Worm (Caenorhabditis elegans) whole organism, L4 larva: ENCODE data around the gene Y66C5A.2.

Source experiments
- D1046.2 ChIP-seq: fragments of 200-800 bp; sonication (Bioruptor generic); IDR thresholded peaks from 2 replicates; pipeline ENCODE4 v1.3.6; 2022; ENCODE audit warnings: missing genetic modification characterization, missing compliant biosample characterization
- F10B5.3 ChIP-seq: sonication (generic microtip); optimal IDR thresholded peaks from 2 replicates; lab custom pipeline; 2016; ENCODE audit warnings: mild to moderate bottlenecking, missing genetic modification characterization, missing compliant biosample characterization
- F44E2.7 ChIP-seq: fragments of 200-800 bp; sonication (Bioruptor generic); IDR thresholded peaks from 2 replicates; pipeline ENCODE4 v2.1.2; 2022; ENCODE audit warnings: missing genetic modification characterization, missing compliant biosample characterization
- R02D3.7 ChIP-seq: fragments of 150-350 bp; sonication (generic microtip); optimal IDR thresholded peaks from 3 replicates; lab custom pipeline; 2014; ENCODE audit warnings: missing biosample characterization, missing genetic modification characterization
- T20F7.1 ChIP-seq: fragments of 200-800 bp; sonication (Bioruptor generic); optimal IDR thresholded peaks from 2 replicates; lab custom pipeline; 2018; ENCODE audit warnings: mild to moderate bottlenecking, missing genetic modification characterization, missing compliant biosample characterization
- T26A8.4 ChIP-seq: fragments of 200-800 bp; sonication (Bioruptor generic); IDR thresholded peaks from 2 replicates; pipeline ENCODE4 v1.3.6; 2022; ENCODE audit warnings: missing genetic modification characterization, missing compliant biosample characterization
- Y105C5A.15 ChIP-seq: fragments of 200-800 bp; sonication (Bioruptor generic); IDR thresholded peaks from 2 replicates; pipeline ENCODE4 v1.3.6; 2022; ENCODE audit warnings: missing genetic modification characterization, missing compliant biosample characterization
- Y5F2A.4 ChIP-seq: fragments of 200-800 bp; sonication (Bioruptor generic); optimal IDR thresholded peaks from 2 replicates; lab custom pipeline; 2018; ENCODE audit warnings: mild to moderate bottlenecking, missing genetic modification characterization, missing compliant biosample characterization
- aha-1 ChIP-seq: fragments of 150-350 bp; peaks from one replicate; lab custom pipeline; 2014; ENCODE audit warnings: missing biosample characterization, missing genetic modification characterization
- attf-4 ChIP-seq: sonication (generic microtip); optimal IDR thresholded peaks from 3 replicates; lab custom pipeline; 2017; ENCODE audit warnings: missing biosample characterization, missing genetic modification characterization
- ceh-28 ChIP-seq: fragments of 150-350 bp; optimal IDR thresholded peaks from 2 replicates; lab custom pipeline; 2014; ENCODE audit warnings: missing biosample characterization, missing genetic modification reagents, missing genetic modification characterization
- ceh-44 ChIP-seq: fragments of 200-800 bp; sonication (Bioruptor generic); IDR thresholded peaks from 2 replicates; pipeline ENCODE4 v1.3.6; 2022; ENCODE audit warnings: missing genetic modification reagents, missing genetic modification characterization, missing compliant biosample characterization
- ceh-82 ChIP-seq: sonication (generic microtip); optimal IDR thresholded peaks from 2 replicates; lab custom pipeline; 2017; ENCODE audit warnings: missing biosample characterization, missing genetic modification characterization
- ctbp-1 ChIP-seq: fragments of 200-800 bp; sonication (Bioruptor generic); IDR thresholded peaks from 2 replicates; pipeline ENCODE4 v1.3.6; 2022; ENCODE audit warnings: missing genetic modification reagents, missing genetic modification characterization, missing compliant biosample characterization
- daf-19 ChIP-seq: fragments of 200-800 bp; sonication (Bioruptor generic); conservative IDR thresholded peaks from 2 replicates; pipeline ENCODE4 v1.3.6; 2022; ENCODE audit warnings: missing genetic modification characterization, missing compliant biosample characterization
- dmd-6 ChIP-seq: fragments of 200-800 bp; sonication (Bioruptor generic); IDR thresholded peaks from 2 replicates; pipeline ENCODE4 v1.3.6; 2022; ENCODE audit warnings: missing genetic modification reagents, missing genetic modification characterization, missing compliant biosample characterization
- dmd-9 ChIP-seq: fragments of 200-800 bp; sonication (Bioruptor generic); IDR thresholded peaks from 2 replicates; pipeline ENCODE4 v1.3.6; 2022; ENCODE audit warnings: missing genetic modification reagents, missing genetic modification characterization, missing compliant biosample characterization
- duxl-1 ChIP-seq: sonication (generic microtip); optimal IDR thresholded peaks from 2 replicates; lab custom pipeline; 2016; ENCODE audit warnings: mild to moderate bottlenecking, missing genetic modification characterization, moderate library complexity, missing compliant biosample characterization; ENCODE audit not compliant: poor library complexity
- gei-8 ChIP-seq: fragments of 200-800 bp; sonication (Bioruptor generic); optimal IDR thresholded peaks from 2 replicates; lab custom pipeline; 2018; ENCODE audit warnings: mild to moderate bottlenecking, missing genetic modification characterization, missing compliant biosample characterization
- hif-1 ChIP-seq, 2 experiments: sonication (generic microtip); optimal IDR thresholded peaks; 2 replicates each; lab custom pipeline; 2016 to 2017; ENCODE audit warnings: missing compliant biosample characterization in 2 of 2, missing genetic modification characterization in 2 of 2, missing genetic modification reagents in 2 of 2, missing genotype in 2 of 2, mild to moderate bottlenecking in 1 of 2
- hlh-30 ChIP-seq: sonication (generic microtip); optimal IDR thresholded peaks from 2 replicates; lab custom pipeline; 2017; ENCODE audit warnings: antibody characterized with exemption, mild to moderate bottlenecking, missing genetic modification characterization, missing compliant biosample characterization; ENCODE audit not compliant: insufficient read depth
- lin-1 ChIP-seq: fragments of 200-800 bp; sonication (Bioruptor generic); IDR thresholded peaks from 2 replicates; pipeline ENCODE4 v1.3.6; 2022; ENCODE audit warnings: missing genetic modification reagents, missing genetic modification characterization, missing compliant biosample characterization
- lin-13 ChIP-seq: fragments of 150-350 bp; optimal IDR thresholded peaks from 2 replicates; lab custom pipeline; 2014; ENCODE audit warnings: missing biosample characterization, missing genetic modification reagents, missing genetic modification characterization
- lin-29 ChIP-seq: fragments of 200-800 bp; sonication (Bioruptor generic); IDR thresholded peaks from 2 replicates; pipeline ENCODE4 v1.3.6; 2022; ENCODE audit warnings: missing genetic modification reagents, missing genetic modification characterization, missing compliant biosample characterization
- madf-9 ChIP-seq: fragments of 200-800 bp; sonication (Bioruptor generic); conservative IDR thresholded peaks from 2 replicates; pipeline ENCODE4 v1.3.6; 2022; ENCODE audit warnings: missing genetic modification reagents, missing genetic modification characterization, missing compliant biosample characterization
- mdl-1 ChIP-seq, 2 experiments: fragments of 150-350 bp in 1 of 2; sonication (generic microtip) in 1 of 2; optimal IDR thresholded peaks; 2 replicates each; lab custom pipeline; 2014 to 2017; ENCODE audit warnings: missing biosample characterization in 2 of 2, missing genetic modification characterization in 2 of 2
- mdt-29 ChIP-seq: fragments of 200-800 bp; sonication (Bioruptor generic); IDR thresholded peaks from 2 replicates; pipeline ENCODE4 v1.3.6; 2022; ENCODE audit warnings: missing genetic modification reagents, missing genetic modification characterization, missing compliant biosample characterization
- mep-1 ChIP-seq: fragments of 150-350 bp; sonication (generic microtip); optimal IDR thresholded peaks from 3 replicates; lab custom pipeline; 2014; ENCODE audit warnings: missing biosample characterization, missing genetic modification characterization
- mes-2 ChIP-seq: sonication (generic microtip); optimal IDR thresholded peaks from 2 replicates; lab custom pipeline; 2016; ENCODE audit warnings: missing genotype, mild to moderate bottlenecking, missing genetic modification characterization, missing compliant biosample characterization; ENCODE audit not compliant: poor library complexity, severe bottlenecking
- mxl-2 ChIP-seq: fragments of 200-800 bp; sonication (Bioruptor generic); conservative IDR thresholded peaks from 2 replicates; pipeline ENCODE4 v1.3.6; 2022; ENCODE audit warnings: missing genetic modification reagents, missing genetic modification characterization, missing compliant biosample characterization
- mxl-3 ChIP-seq: fragments of 200-800 bp; sonication (Bioruptor generic); optimal IDR thresholded peaks from 2 replicates; lab custom pipeline; 2018; ENCODE audit warnings: mild to moderate bottlenecking, missing genetic modification characterization, missing compliant biosample characterization
- nhr-111 ChIP-seq: fragments of 200-800 bp; sonication (Bioruptor generic); optimal IDR thresholded peaks from 2 replicates; lab custom pipeline; 2018; ENCODE audit warnings: mild to moderate bottlenecking, missing genetic modification characterization, missing compliant biosample characterization
- nhr-237 ChIP-seq: sonication (generic microtip); optimal IDR thresholded peaks from 2 replicates; lab custom pipeline; 2017; ENCODE audit warnings: missing biosample characterization, missing genetic modification characterization
- nhr-42 ChIP-seq: fragments of 200-800 bp; sonication (Bioruptor generic); IDR thresholded peaks from 2 replicates; pipeline ENCODE4 v1.3.6; 2022; ENCODE audit warnings: missing genetic modification characterization, missing compliant biosample characterization
- pha-4 ChIP-seq, 2 experiments: fragments of 150-350 bp in 1 of 2; fragments of 200-800 bp in 1 of 2; sonication (Bioruptor generic) in 1 of 2; IDR thresholded peaks in 1 of 2; optimal IDR thresholded peaks in 1 of 2; 2 replicates each; pipeline versions ENCODE4 v1.3.6 to Lab custom; 2014 to 2022; ENCODE audit warnings: missing genetic modification characterization in 2 of 2, missing genetic modification reagents in 2 of 2, missing biosample characterization in 1 of 2, missing compliant biosample characterization in 1 of 2
- php-3 ChIP-seq: fragments of 200-800 bp; sonication (Bioruptor generic); IDR thresholded peaks from 2 replicates; pipeline ENCODE4 v1.3.6; 2022; ENCODE audit warnings: missing genetic modification reagents, missing genetic modification characterization, missing compliant biosample characterization
- saeg-2 ChIP-seq: fragments of 200-800 bp; sonication (Bioruptor generic); IDR thresholded peaks from 2 replicates; pipeline ENCODE4 v1.3.6; 2022; ENCODE audit warnings: missing genetic modification reagents, missing genetic modification characterization, missing compliant biosample characterization
- snpc-4 ChIP-seq: fragments of 150-350 bp; optimal IDR thresholded peaks from 2 replicates; lab custom pipeline; 2014; ENCODE audit warnings: missing biosample characterization, missing genetic modification characterization
- spr-1 ChIP-seq: sonication (generic microtip); optimal IDR thresholded peaks from 2 replicates; lab custom pipeline; 2016; ENCODE audit warnings: mild to moderate bottlenecking, missing genetic modification characterization, missing compliant biosample characterization
- spr-3 ChIP-seq: fragments of 200-800 bp; sonication (Bioruptor generic); optimal IDR thresholded peaks from 2 replicates; lab custom pipeline; 2018; ENCODE audit warnings: mild to moderate bottlenecking, missing genetic modification characterization, missing compliant biosample characterization
- unc-62 ChIP-seq, 3 experiments: fragments of 150-350 bp in 1 of 3; sonication (generic microtip); optimal IDR thresholded peaks in 2 of 3; peaks in 1 of 3; 1 replicate in 1 of 3; 2 replicates in 2 of 3; lab custom pipeline; 2014 to 2017; ENCODE audit warnings: missing biosample characterization in 3 of 3, missing genetic modification characterization in 3 of 3, missing genetic modification reagents in 3 of 3, missing genotype in 1 of 3
- zfp-2 ChIP-seq: sonication (generic microtip); optimal IDR thresholded peaks from 2 replicates; lab custom pipeline; 2016; ENCODE audit warnings: mild to moderate bottlenecking, missing genetic modification characterization, missing compliant biosample characterization
- zfp-3 ChIP-seq: fragments of 200-800 bp; sonication (Bioruptor generic); conservative IDR thresholded peaks from 2 replicates; pipeline ENCODE4 v1.3.6; 2022; ENCODE audit warnings: missing genetic modification reagents, missing genetic modification characterization, missing compliant biosample characterization
- ztf-11 ChIP-seq: fragments of 150-350 bp; optimal IDR thresholded peaks from 2 replicates; lab custom pipeline; 2014; ENCODE audit warnings: missing biosample characterization, missing genetic modification characterization
- ztf-7 ChIP-seq: fragments of 150-350 bp; optimal IDR thresholded peaks from 2 replicates; lab custom pipeline; 2014; ENCODE audit warnings: missing biosample characterization, missing genetic modification characterization

Y66C5A.2 gene

ce11 chrX:14473740-14474139 is 13.2 kb downstream of the Y66C5A.2 start, which contains the start of gene M163.5:
M163.5 (plus strand) TSS chrX:14474040.
- TF ChIP-seq ceh-28 (tag; lab: Kevin White, UChicago) (no peak), madf-9 (GFP tag; lab: Robert Waterston, UW) (no peak), T26A8.4 (GFP tag; lab: Robert Waterston, UW) (no peak), nhr-237 (tag; lab: Kevin White, UChicago) (no peak), saeg-2 (GFP tag; lab: Robert Waterston, UW) (no peak), R02D3.7 (tag; lab: Kevin White, UChicago) (no peak), T20F7.1 (GFP tag; lab: Kevin White, UChicago) (no peak), D1046.2 (GFP tag; lab: Robert Waterston, UW) (no peak), attf-4 (no peak), zfp-3 (no peak), mep-1 (tag; lab: Kevin White, UChicago) (no peak), ceh-82 (tag; lab: Kevin White, UChicago) (no peak)

ce11 chrX:14476625-14477257 is 16.2 kb downstream of the Y66C5A.2 start:
- TF ChIP-seq R02D3.7 (tag; lab: Kevin White, UChicago) (no peak), dmd-6 (peak; percentile 63), F10B5.3 (peak; percentile 11), F44E2.7 (0 out of 2 replicates have a peak, but pooled peaks have one; percentile 12), mxl-3 (peak; percentile 36), nhr-111 (peak; percentile 63), mdl-1 (tag; optimal IDR thresholded peaks at IDR 0.05; lab: Kevin White, UChicago) (peak in 1 of 2 experiments; percentile 1), mes-2 (no peak), unc-62 (GFP tag; optimal IDR thresholded peaks at IDR 0.05 in 1 of 2; lab: Kevin White, UChicago) (no peak), unc-62 (tag; optimal IDR thresholded peaks at IDR 0.05; lab: Kevin White, UChicago) (no peak), Y5F2A.4 (peak; percentile 38), T20F7.1 (GFP tag; lab: Kevin White, UChicago) (peak; percentile 23), hlh-30 (tag; lab: Kevin White, UChicago) (peak; percentile 61), gei-8 (GFP tag; lab: Kevin White, UChicago) (no peak), spr-3 (GFP tag; lab: Kevin White, UChicago) (peak; percentile 73), aha-1 (tag; lab: Kevin White, UChicago) (peak; percentile 85), lin-1 (no peak), ctbp-1 (GFP tag; lab: Robert Waterston, UW) (peak; percentile 60; the same call in 1 of the 2 replicates), spr-1 (tag; lab: Kevin White, UChicago) (peak; percentile 41), saeg-2 (GFP tag; lab: Robert Waterston, UW) (no peak), zfp-2 (tag; lab: Kevin White, UChicago) (no peak), snpc-4 (tag; lab: Kevin White, UChicago) (peak; percentile 93), ztf-7 (tag; lab: Kevin White, UChicago) (peak; percentile 92), lin-13 (GFP tag; lab: Kevin White, UChicago) (peak; percentile 11), ceh-44 (no peak), php-3 (GFP tag; lab: Robert Waterston, UW) (peak; percentile 61; the same call in 1 of the 2 replicates), lin-29 (GFP tag; lab: Robert Waterston, UW) (0 out of 2 replicates have a peak, but pooled peaks have one; percentile 44), ztf-11 (tag; lab: Kevin White, UChicago) (no peak), Y105C5A.15 (0 out of 2 replicates have a peak, but pooled peaks have one; percentile 36), nhr-42 (0 out of 2 replicates have a peak, but pooled peaks have one; percentile 57), mxl-2 (GFP tag; lab: Robert Waterston, UW) (0 out of 2 replicates have a peak, but pooled peaks have one; percentile 45), pha-4 (GFP tag; IDR thresholded peaks at IDR 0.05; lab: Robert Waterston, UW) (peak; percentile 76; the same call in 1 of the 2 replicates), pha-4 (tag; optimal IDR thresholded peaks at IDR 0.05; lab: Kevin White, UChicago) (no peak), mdt-29 (0 out of 2 replicates have a peak, but pooled peaks have one; percentile 11), dmd-9 (peak; percentile 56; the same call in 1 of the 2 replicates), daf-19 (0 out of 2 replicates have a peak, but pooled peaks have one; percentile 12), T26A8.4 (GFP tag; lab: Robert Waterston, UW) (0 out of 2 replicates have a peak, but pooled peaks have one; percentile 67), hif-1 (tag; optimal IDR thresholded peaks at IDR 0.05; lab: Kevin White, UChicago) (no peak), duxl-1 (tag; lab: Kevin White, UChicago) (peak; percentile 88)
